Fruit fly (Drosophila melanogaster): ENCODE data around the gene Cpr67Fa2.

DNA sequence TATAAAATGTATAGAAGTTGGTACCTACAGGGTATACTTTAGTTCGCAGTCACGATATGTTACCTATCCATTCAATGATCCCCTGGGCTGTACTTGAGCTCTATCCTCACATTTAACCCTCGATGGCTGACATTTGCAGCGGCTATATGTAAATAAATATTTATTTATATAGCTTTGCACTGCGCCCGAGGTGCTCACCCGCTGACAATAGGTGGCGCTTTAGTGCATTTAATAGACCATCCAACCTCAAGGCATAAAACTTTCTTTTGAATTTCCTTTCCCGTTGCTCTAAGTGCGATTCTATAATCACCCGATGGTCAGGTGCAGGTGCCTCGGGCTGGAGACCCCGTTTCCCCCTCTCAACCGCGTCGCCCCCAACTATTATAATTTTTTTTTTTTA is 25.7 kb downstream of the Cpr67Fa2 start:
- TF ChIP-seq pan (optimal IDR thresholded peaks at IDR 0.05) (no peak), EcR (GFP tag; optimal IDR thresholded peaks at IDR 0.05) (no peak), usp (GFP tag; optimal IDR thresholded peaks at IDR 0.05) (no peak)
